Worm (Caenorhabditis elegans): ENCODE results near the gene pmp-3.

Gene pmp-3

ce11 chrV:14609643-14610042 lies 36.9 kb upstream of the pmp-3 start, which contains the start of gene R11H6.4:
TSS of gene R11H6.4 (plus strand) at chrV:14609943.
- TF ChIP-seq ceh-79 (tag; optimal IDR thresholded peaks at IDR 0.05) (no peak), F57A8.1 (GFP tag; optimal IDR thresholded peaks at IDR 0.05) (no peak), D2030.7 (GFP tag; IDR thresholded peaks at IDR 0.05) (no peak), nhr-120 (GFP tag; IDR thresholded peaks at IDR 0.05) (no peak), madf-8 (GFP tag; conservative IDR thresholded peaks at IDR 0.05) (no peak), let-607 (tag; optimal IDR thresholded peaks at IDR 0.05) (no peak), egl-18 (GFP tag; IDR thresholded peaks at IDR 0.05) (no peak), ztf-25 (GFP tag; IDR thresholded peaks at IDR 0.05) (no peak)

DNA sequence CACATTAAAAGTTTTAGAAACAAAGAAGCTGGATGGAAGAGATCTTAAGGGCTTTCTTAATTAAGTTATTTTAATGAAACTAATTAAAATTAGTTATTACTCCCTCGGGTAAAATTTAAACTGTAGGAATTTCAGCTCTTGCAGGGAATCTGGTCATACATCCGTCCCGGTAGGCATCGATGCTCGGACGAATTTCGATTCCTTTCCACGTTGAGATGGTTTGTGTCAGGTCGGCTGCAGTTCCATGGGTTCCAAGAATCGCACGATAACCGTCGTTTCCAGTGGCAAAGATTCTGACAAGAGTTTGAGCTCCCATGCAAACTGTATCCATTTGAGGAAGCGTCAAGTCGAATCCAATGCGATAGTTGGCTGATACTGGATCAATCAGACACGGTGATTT lies 35.8 kb upstream of the pmp-3 start:
- TF ChIP-seq Y79H2A.3 (GFP tag; conservative IDR thresholded peaks at IDR 0.05) (no peak), F57A8.1 (GFP tag; optimal IDR thresholded peaks at IDR 0.05) (no peak), atf-7 (tag; optimal IDR thresholded peaks at IDR 0.05) (no peak), hlh-26 (GFP tag; conservative IDR thresholded peaks at IDR 0.05) (no peak), mxl-1 (tag; optimal IDR thresholded peaks at IDR 0.05) (no peak), ztf-6 (GFP tag; IDR thresholded peaks at IDR 0.05) (no peak), mel-28 (tag; optimal IDR thresholded peaks at IDR 0.05; ENCODE audit: borderline replicate concordance) (no peak), snpc-1.3 (tag; optimal IDR thresholded peaks at IDR 0.05; ENCODE audit: insufficient read depth) (no peak), C17E4.6 (GFP tag; IDR thresholded peaks at IDR 0.05) (no peak), nfya-1 (tag; optimal IDR thresholded peaks at IDR 0.05; ENCODE audit: borderline replicate concordance, insufficient read depth) (no peak), ceh-40 (GFP tag; IDR thresholded peaks at IDR 0.05) (no peak), akir-1 (GFP tag; optimal IDR thresholded peaks at IDR 0.05) (no peak), lir-1 (GFP tag; conservative IDR thresholded peaks at IDR 0.05) (no peak)

- TF ChIP-seq snpc-1.1 (tag; optimal IDR thresholded peaks at IDR 0.05; ENCODE audit: insufficient read depth) (peak; percentile 16), snpc-1.3 (tag; optimal IDR thresholded peaks at IDR 0.05; ENCODE audit: insufficient read depth) (peak; percentile 42), nhr-90 (tag; optimal IDR thresholded peaks at IDR 0.05) (no peak), lir-1 (GFP tag; conservative IDR thresholded peaks at IDR 0.05) (no peak), unc-62 (GFP tag; optimal IDR thresholded peaks at IDR 0.05) (no peak), ceh-91 (GFP tag; IDR thresholded peaks at IDR 0.05) (peak; percentile 58), aptf-2 (GFP tag; conservative IDR thresholded peaks at IDR 0.05) (no peak), attf-6 (GFP tag; IDR thresholded peaks at IDR 0.05) (no peak), tbx-9 (tag; optimal IDR thresholded peaks at IDR 0.05; ENCODE audit: borderline replicate concordance) (no peak), snpc-4 (GFP tag; optimal IDR thresholded peaks at IDR 0.05) (no peak), snpc-4 (tag; optimal IDR thresholded peaks at IDR 0.05) (peak in 1 of 4 experiments; percentile 8), cebp-1 (GFP tag; IDR thresholded peaks at IDR 0.05) (no peak), cebp-1 (tag; optimal IDR thresholded peaks at IDR 0.05) (no peak), cebp-2 (GFP tag; IDR thresholded peaks at IDR 0.05) (no peak), D2030.7 (GFP tag; IDR thresholded peaks at IDR 0.05) (peak; percentile 8; the same call in 1 of the 2 replicates), F33H1.4 (GFP tag; IDR thresholded peaks at IDR 0.05) (no peak), dpff-1 (tag; optimal IDR thresholded peaks at IDR 0.05) (no peak), F37B4.10 (GFP tag; IDR thresholded peaks at IDR 0.05) (no peak), F49E8.2 (tag; optimal IDR thresholded peaks at IDR 0.05; ENCODE audit: insufficient read depth) (peak; percentile 19), ztf-18 (tag; optimal IDR thresholded peaks at IDR 0.05) (no peak), tlf-1 (GFP tag; optimal IDR thresholded peaks at IDR 0.05) (no peak), lsl-1 (GFP tag; optimal IDR thresholded peaks at IDR 0.05) (peak; percentile 93), F23B12.7 (tag; optimal IDR thresholded peaks at IDR 0.05; ENCODE audit: insufficient read depth) (peak; percentile 59), ztf-22 (GFP tag; optimal IDR thresholded peaks at IDR 0.05) (no peak), fkh-3 (tag; optimal IDR thresholded peaks at IDR 0.05) (no peak)
These were observed 34.4 kb upstream of the pmp-3 start, which contains the start of the genes R11H6.5 and ccnk-1 for ce11 chrV:14612168-14612567. TSS of gene R11H6.5 (minus strand) at chrV:14612222. TSS of gene ccnk-1 (plus strand) at chrV:14612548.

Data from whole organism, young adult.